Worm (Caenorhabditis elegans) whole organism, L4/young adult: ENCODE data around the gene sre-24.

ENCODE experiments used
- W03F9.2 ChIP-seq: fragments of 150-350 bp; optimal IDR thresholded peaks from 2 replicates; lab custom pipeline; 2014; ENCODE audit warnings: missing biosample characterization, missing genetic modification characterization
- dao-5 ChIP-seq: sonication (generic microtip); optimal IDR thresholded peaks from 2 replicates; lab custom pipeline; 2016; ENCODE audit warnings: missing genotype, missing genetic modification characterization, moderate library complexity, missing compliant biosample characterization
- him-1 ChIP-seq: sonication (generic microtip); optimal IDR thresholded peaks from 2 replicates; lab custom pipeline; 2016; ENCODE audit warnings: missing genotype, missing genetic modification reagents, missing genetic modification characterization, missing compliant biosample characterization

Gene sre-24

DNA sequence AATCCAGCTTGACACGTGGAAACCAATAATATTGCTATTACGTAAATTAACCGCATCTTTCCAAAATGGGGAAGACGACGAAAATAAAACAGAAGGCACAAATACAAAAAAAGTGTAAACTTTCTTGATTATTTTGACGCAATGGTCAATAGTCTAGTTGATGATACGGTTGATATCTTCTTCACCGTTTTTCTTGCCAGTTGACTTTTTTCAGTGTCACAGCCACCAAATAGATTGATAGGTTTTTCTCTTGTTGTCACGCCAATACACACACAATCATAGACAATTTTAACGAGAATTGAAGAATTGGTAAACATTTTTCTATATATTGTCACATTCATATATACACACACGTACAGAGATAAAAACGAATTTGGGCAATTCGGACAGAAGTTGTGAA, 25.0 kb downstream of the sre-24 start, which contains the start of gene zmp-3:
Gene zmp-3, minus strand, starts transcription at position 101 of the 400 bp plus-strand sequence.
- TF ChIP-seq W03F9.2 (tag; lab: Kevin White, UChicago): no peak
- no peak for TF ChIP-seq dao-5 (tag; lab: Kevin White, UChicago)
- no peak for TF ChIP-seq him-1 (tag; lab: Kevin White, UChicago)

DNA sequence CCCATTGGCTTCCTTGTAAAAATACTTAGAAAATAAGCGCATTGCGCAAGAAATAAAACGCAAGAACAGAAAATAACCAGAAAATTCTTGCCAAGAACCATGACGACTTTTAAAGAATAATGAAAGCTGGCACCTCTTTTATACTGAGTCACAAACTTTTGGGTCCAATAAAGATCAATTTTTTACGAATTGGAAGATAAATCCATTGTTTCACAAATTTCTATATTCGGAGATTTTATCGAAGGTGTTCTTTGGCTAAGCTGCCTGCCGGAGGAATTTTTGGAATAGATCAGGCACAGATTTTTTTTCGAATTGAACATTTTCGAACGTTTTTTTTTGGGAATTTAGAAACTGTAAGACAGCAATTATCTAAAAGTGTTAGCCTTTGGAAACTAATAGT, 28.4 kb downstream of the sre-24 start, which contains the start of gene C31B8.9:
Gene C31B8.9, minus strand, starts transcription at position 101 of the 400 bp plus-strand sequence.
- TF ChIP-seq W03F9.2 (tag; lab: Kevin White, UChicago): no peak
- no peak for TF ChIP-seq dao-5 (tag; lab: Kevin White, UChicago)
- TF ChIP-seq him-1 (tag; lab: Kevin White, UChicago): no peak

DNA sequence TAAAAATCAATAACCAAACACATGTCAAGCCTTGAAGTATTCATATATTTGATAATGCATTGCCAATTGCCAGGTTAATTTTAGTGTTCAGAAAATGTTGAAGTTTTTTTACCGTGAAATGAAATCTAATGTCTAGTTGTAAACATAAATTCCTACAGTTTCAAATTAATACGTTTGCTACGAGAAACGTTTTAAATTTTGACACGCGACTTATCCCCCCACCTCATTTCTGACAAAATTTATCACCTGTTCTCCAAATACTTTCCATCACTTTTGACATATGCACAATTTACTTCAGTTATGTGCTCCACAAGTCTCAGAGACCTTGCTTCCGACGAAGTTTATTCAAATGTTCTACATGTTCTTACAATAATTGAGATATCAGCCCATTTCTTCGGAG, 29.4 kb downstream of the sre-24 start, which contains the start of gene srh-146:
Gene srh-146, plus strand, starts transcription at position 301 of the 400 bp plus-strand sequence.
- TF ChIP-seq W03F9.2 (tag; lab: Kevin White, UChicago) (no peak), dao-5 (tag; lab: Kevin White, UChicago) (no peak), him-1 (tag; lab: Kevin White, UChicago) (no peak)

DNA sequence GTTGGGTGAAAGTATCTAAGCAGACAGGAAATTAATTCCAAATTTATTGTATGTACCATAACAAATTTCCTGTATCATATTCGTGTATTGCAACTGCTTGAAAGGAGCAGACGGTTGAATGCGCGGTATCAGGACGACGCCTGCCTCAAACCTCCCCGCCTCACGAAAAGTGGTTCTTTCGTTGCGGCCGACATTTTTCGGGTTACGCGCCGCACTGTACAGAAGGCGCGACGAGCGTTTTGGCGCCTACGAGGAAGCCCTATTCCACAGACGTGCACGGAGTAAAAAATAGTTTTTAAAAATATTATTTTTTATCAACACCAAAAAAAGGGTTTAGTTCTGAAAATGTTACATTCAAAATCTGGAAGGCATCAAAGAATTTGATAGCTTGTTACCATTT, 35.6 kb downstream of the sre-24 start:
- TF ChIP-seq him-1 (tag; lab: Kevin White, UChicago) (no peak), W03F9.2 (tag; lab: Kevin White, UChicago) (no peak), dao-5 (tag; lab: Kevin White, UChicago) (no peak)

DNA sequence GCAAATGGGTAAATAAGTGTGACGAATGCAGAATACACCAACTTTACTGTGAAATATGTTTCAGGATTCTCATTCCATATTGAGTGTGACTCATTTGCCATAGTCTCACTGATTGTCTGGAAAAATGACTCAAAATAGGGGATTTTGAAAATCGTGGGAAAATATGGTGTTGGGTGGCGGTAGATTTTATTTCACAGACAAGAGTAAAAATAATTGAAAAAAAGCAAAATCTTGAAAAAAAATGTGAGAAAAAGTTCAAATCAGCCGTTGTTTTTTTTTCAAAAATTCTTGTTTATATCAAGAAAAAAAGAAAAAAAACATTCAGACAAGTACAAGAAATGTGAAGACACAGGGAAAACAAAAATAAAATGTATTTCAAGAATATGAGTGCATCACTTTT, 38.1 kb downstream of the sre-24 start, which contains the start of gene srh-38:
Gene srh-38, minus strand, starts transcription at position 101 of the 400 bp plus-strand sequence.
- no peak for TF ChIP-seq W03F9.2 (tag; lab: Kevin White, UChicago)
- no peak for TF ChIP-seq him-1 (tag; lab: Kevin White, UChicago)
- TF ChIP-seq dao-5 (tag; lab: Kevin White, UChicago): no peak

DNA sequence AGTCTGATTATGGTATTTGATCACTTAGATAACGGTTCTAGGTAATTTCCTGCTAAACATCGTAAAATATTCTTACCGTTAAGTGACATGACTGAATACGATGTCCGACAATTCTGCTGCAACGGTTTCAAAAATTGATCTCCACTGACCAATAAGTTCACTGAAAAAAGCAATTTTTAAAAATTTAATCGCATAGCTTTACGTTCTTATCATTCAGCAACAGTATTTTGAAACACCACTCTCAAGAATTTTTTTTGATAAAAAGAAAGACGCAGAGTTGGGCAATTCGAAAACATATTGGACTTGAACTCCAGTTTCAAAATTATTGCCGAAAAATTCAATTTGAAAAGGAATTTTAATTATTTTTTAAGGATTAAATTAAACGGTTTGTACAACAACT, 43.0 kb downstream of the sre-24 start, which contains the start of gene C31B8.12:
Gene C31B8.12, minus strand, starts transcription at position 101 of the 400 bp plus-strand sequence.
- TF ChIP-seq him-1 (tag; lab: Kevin White, UChicago) (no peak), W03F9.2 (tag; lab: Kevin White, UChicago) (no peak), dao-5 (tag; lab: Kevin White, UChicago) (no peak)

DNA sequence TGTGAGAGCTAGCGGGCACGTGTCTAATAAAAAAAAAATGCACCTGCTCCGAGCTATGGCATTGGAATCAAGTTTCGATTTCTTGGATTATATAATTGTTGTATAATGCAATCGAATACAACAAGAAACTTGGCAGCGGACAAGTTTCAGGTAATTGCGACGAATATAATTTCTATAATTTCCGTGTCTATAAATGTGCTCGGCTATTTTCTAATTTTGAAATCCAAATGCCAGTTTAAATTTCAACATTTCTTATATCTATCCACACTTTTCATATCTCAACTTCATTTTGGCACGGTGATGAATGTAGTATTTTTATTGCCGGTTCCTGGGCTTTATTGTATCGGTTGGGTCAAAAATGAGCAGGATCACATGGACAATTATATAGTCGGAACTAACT, 45.2 kb downstream of the sre-24 start, which contains the start of gene C31B8.16:
Gene C31B8.16, plus strand, starts transcription at position 301 of the 400 bp plus-strand sequence.
- TF ChIP-seq W03F9.2 (tag; lab: Kevin White, UChicago) (no peak), dao-5 (tag; lab: Kevin White, UChicago) (no peak), him-1 (tag; lab: Kevin White, UChicago) (no peak)

DNA sequence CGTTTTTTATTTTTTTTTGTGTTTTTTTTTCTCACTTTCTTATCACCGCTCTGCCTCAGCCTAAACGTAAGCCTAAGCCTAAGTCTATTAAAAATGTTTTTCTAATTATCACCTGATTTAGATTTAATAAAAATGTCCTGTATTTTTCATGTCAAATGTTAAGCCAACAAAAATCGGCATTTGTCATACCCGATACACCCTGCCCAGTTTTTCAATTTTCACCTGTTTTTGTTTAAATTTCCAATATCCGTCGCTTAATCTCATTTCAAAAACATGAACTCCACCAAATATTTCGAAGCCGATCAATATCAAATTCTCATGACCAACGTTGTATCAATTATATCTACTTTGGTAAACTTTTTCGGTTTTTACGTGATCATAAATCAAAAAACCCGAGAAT, 46.7 kb downstream of the sre-24 start, which contains the start of gene C31B8.1:
Gene C31B8.1, plus strand, starts transcription at position 301 of the 400 bp plus-strand sequence.
- TF ChIP-seq W03F9.2 (tag; lab: Kevin White, UChicago) (no peak), him-1 (tag; lab: Kevin White, UChicago) (no peak), dao-5 (tag; lab: Kevin White, UChicago) (no peak)

DNA sequence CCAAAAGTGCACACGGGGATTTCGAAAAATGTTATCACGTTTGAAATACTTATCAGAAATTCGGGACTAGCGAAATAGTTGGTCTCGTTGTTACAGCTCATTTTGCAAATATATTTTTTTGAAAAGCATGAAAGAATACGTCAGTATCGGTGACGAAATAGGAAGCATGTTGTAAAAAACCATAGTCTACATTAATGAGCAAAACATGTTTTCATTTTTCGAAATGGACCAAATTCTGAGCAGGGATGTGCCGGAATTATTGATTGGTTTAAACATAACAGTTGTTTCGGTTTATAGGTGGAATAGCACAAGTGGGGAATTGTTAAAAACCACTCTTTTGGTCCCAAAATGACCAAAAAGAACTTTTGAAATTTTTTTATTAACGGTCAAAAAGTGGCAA, 49.6 kb downstream of the sre-24 start, which contains the start of gene srh-247:
Gene srh-247, minus strand, starts transcription at position 101 of the 400 bp plus-strand sequence.
- no peak for TF ChIP-seq him-1 (tag; lab: Kevin White, UChicago)
- no peak for TF ChIP-seq dao-5 (tag; lab: Kevin White, UChicago)
- no peak for TF ChIP-seq W03F9.2 (tag; lab: Kevin White, UChicago)
